Worm (Caenorhabditis elegans): ENCODE measurements around the gene K07C11.7.

Gene K07C11.7

DNA sequence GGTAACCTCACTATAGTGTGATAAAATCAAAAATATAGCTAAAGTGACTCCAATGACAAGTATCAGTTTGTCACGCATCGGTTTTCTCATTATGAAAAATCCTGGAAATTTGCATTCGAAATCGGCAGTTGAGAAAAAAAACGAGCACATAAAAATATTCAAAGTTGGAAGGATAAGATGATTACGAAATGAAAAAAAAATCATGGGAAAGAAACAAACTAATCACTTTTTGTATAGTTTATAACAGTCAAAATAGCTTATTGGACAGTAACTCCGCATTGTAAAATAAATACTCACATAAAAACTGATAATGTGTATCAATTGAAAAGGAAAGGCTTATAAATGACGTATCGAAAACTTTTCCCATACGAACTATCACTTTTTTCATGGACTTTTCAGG, 29.0 kb upstream of the K07C11.7 start, which contains the start of gene C16D9.4:
TSS of gene C16D9.4 (minus strand) at position 101 of the 400 bp plus-strand sequence.
- TF ChIP-seq hlh-17 (GFP tag; optimal IDR thresholded peaks at IDR 0.05; ENCODE audit: borderline replicate concordance) (no peak), C04F5.9 (tag; optimal IDR thresholded peaks at IDR 0.05) (no peak), elt-3 (tag; optimal IDR thresholded peaks at IDR 0.05) (no peak), dpl-1 (GFP tag; optimal IDR thresholded peaks at IDR 0.05) (no peak), nhr-237 (tag; optimal IDR thresholded peaks at IDR 0.05) (no peak), dsc-1 (tag; optimal IDR thresholded peaks at IDR 0.05) (no peak), C16A3.4 (tag; optimal IDR thresholded peaks at IDR 0.05) (no peak), mdl-1 (tag; optimal IDR thresholded peaks at IDR 0.05) (no peak), hpl-2 (GFP tag; optimal IDR thresholded peaks at IDR 0.05) (no peak), xbp-1 (tag; optimal IDR thresholded peaks at IDR 0.05) (no peak), nhr-19 (GFP tag; conservative IDR thresholded peaks at IDR 0.05) (no peak), rnt-1 (tag; optimal IDR thresholded peaks at IDR 0.05) (no peak), aly-2 (tag; optimal IDR thresholded peaks at IDR 0.05) (no peak), nhr-84 (tag; optimal IDR thresholded peaks at IDR 0.05) (no peak), unc-62 (GFP tag; optimal IDR thresholded peaks at IDR 0.05) (no peak), ceh-88 (GFP tag; IDR thresholded peaks at IDR 0.05) (no peak), mab-9 (GFP tag; IDR thresholded peaks at IDR 0.05) (no peak), grh-1 (GFP tag; IDR thresholded peaks at IDR 0.05) (no peak), lin-14 (GFP tag; optimal IDR thresholded peaks at IDR 0.05) (no peak), tlp-1 (tag; optimal IDR thresholded peaks at IDR 0.05) (no peak)

DNA sequence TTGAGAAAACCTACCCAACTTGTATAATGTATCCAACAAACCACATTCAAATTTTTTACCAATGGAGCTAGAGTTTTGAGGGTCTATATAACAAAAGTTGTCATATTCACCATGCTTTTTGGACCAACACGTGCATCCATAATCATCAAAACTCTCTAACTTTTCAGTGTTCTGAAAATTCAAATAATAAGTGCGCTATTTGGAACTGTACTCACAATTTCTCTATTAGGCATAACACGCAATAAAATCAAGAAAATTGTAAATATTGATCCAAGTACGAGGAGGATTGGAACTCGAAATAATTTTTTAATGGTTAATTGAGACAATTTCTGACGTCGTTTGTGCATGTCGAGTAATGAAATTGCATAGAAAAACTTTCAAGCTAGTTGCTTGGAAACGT, 26.2 kb upstream of the K07C11.7 start, which contains the start of gene C16D9.3:
TSS of gene C16D9.3 (minus strand) at position 101 of the 400 bp plus-strand sequence.
- TF ChIP-seq mdl-1 (tag; optimal IDR thresholded peaks at IDR 0.05) (no peak), efl-3 (GFP tag; optimal IDR thresholded peaks at IDR 0.05) (no peak), lsy-2 (tag; optimal IDR thresholded peaks at IDR 0.05) (no peak), C16A3.4 (tag; optimal IDR thresholded peaks at IDR 0.05) (no peak), nhr-11 (tag; optimal IDR thresholded peaks at IDR 0.05) (no peak), ama-1 (optimal IDR thresholded peaks at IDR 0.05) (no peak), sup-37 (GFP tag; optimal IDR thresholded peaks at IDR 0.05) (no peak), elt-2 (tag; optimal IDR thresholded peaks at IDR 0.05) (no peak), sptf-1 (tag; optimal IDR thresholded peaks at IDR 0.05) (no peak), unc-30 (tag; optimal IDR thresholded peaks at IDR 0.05) (no peak), isw-1 (GFP tag; IDR thresholded peaks at IDR 0.05) (no peak), aly-2 (tag; optimal IDR thresholded peaks at IDR 0.05) (no peak), hpl-2 (GFP tag; optimal IDR thresholded peaks at IDR 0.05) (no peak), mep-1 (tag; optimal IDR thresholded peaks at IDR 0.05) (no peak), unc-98 (GFP tag; IDR thresholded peaks at IDR 0.05) (no peak), irx-1 (tag; optimal IDR thresholded peaks at IDR 0.05) (no peak)

ce11 chrV:8238290-8238689, 24.5 kb upstream of the K07C11.7 start, which contains the start of gene rol-3:
TSS of gene rol-3 (minus strand) at chrV:8238409.
- no peak for TF ChIP-seq fkh-10 (GFP tag; optimal IDR thresholded peaks at IDR 0.05)
- peak; percentile 16 for TF ChIP-seq nhr-20 (tag; optimal IDR thresholded peaks at IDR 0.05)
- TF ChIP-seq blmp-1 (tag; optimal IDR thresholded peaks at IDR 0.05) = peak; percentile 42
- no peak for TF ChIP-seq xbp-1 (tag; optimal IDR thresholded peaks at IDR 0.05)
- no peak for TF ChIP-seq ces-1 (GFP tag; optimal IDR thresholded peaks at IDR 0.05)
- TF ChIP-seq sup-37 (GFP tag; optimal IDR thresholded peaks at IDR 0.05) = no peak
- peak; percentile 9 for TF ChIP-seq mep-1 (tag; optimal IDR thresholded peaks at IDR 0.05)
- TF ChIP-seq unc-98 (GFP tag; IDR thresholded peaks at IDR 0.05) = no peak
- peak; percentile 44 for TF ChIP-seq snu-23 (GFP tag; optimal IDR thresholded peaks at IDR 0.05)
- no peak for TF ChIP-seq egl-27 (tag; optimal IDR thresholded peaks at IDR 0.05)
- TF ChIP-seq elt-3 (tag; optimal IDR thresholded peaks at IDR 0.05) = peak in 4 of 6 experiments; percentile 15 to 63 (median 26)
- peak in 1 of 2 experiments; percentile 23 for TF ChIP-seq lin-35 (GFP tag; optimal IDR thresholded peaks at IDR 0.05)
- no peak for TF ChIP-seq nhr-12 (tag; optimal IDR thresholded peaks at IDR 0.05)
- TF ChIP-seq efl-1 (optimal IDR thresholded peaks at IDR 0.05) = no peak
- TF ChIP-seq efl-1 (GFP tag; optimal IDR thresholded peaks at IDR 0.05 in 1 of 2) = peak in 1 of 2 experiments; percentile 80
- peak; percentile 63 for TF ChIP-seq nhr-85 (tag)
- peak; percentile 18 for TF ChIP-seq nhr-71 (tag; optimal IDR thresholded peaks at IDR 0.05)

Measured in whole organism, L1 larva.